Worm (Caenorhabditis elegans) whole organism, mixed stage, embryonic: Measurements from ENCODE around the gene prp-21.

Source experiments
- M03D4.4 ChIP-seq: sonication (generic microtip); optimal IDR thresholded peaks from 2 replicates; lab custom pipeline; 2017; ENCODE audit warnings: mild to moderate bottlenecking, missing genetic modification characterization, missing compliant biosample characterization
- bed-3 ChIP-seq: fragments of 200-800 bp; sonication (Bioruptor generic); optimal IDR thresholded peaks from 3 replicates; lab custom pipeline; 2018; ENCODE audit warnings: mild to moderate bottlenecking, missing genetic modification characterization, moderate library complexity, missing compliant biosample characterization
- blmp-1 ChIP-seq: fragments of 150-350 bp; optimal IDR thresholded peaks from 2 replicates; lab custom pipeline; 2014; ENCODE audit warnings: missing biosample characterization, missing genetic modification characterization
- ceh-39 ChIP-seq: fragments of 150-350 bp; optimal IDR thresholded peaks from 2 replicates; lab custom pipeline; 2014; ENCODE audit warnings: missing biosample characterization, missing genetic modification characterization
- ceh-43 ChIP-seq: fragments of 200-800 bp; sonication (Bioruptor generic); optimal IDR thresholded peaks from 2 replicates; lab custom pipeline; 2018; ENCODE audit warnings: mild to moderate bottlenecking, missing genetic modification characterization, moderate library complexity, missing compliant biosample characterization
- ces-1 ChIP-seq: fragments of 150-350 bp; optimal IDR thresholded peaks from 2 replicates; lab custom pipeline; 2014; ENCODE audit warnings: missing biosample characterization, missing genetic modification reagents, missing genetic modification characterization
- cnd-1 ChIP-seq: fragments of 200-800 bp; sonication (Bioruptor generic); optimal IDR thresholded peaks from 2 replicates; lab custom pipeline; 2018; ENCODE audit warnings: mild to moderate bottlenecking, missing genetic modification characterization, missing compliant biosample characterization
- drap-1 ChIP-seq: fragments of 200-800 bp; sonication (Bioruptor generic); optimal IDR thresholded peaks from 3 replicates; lab custom pipeline; 2018; ENCODE audit warnings: mild to moderate bottlenecking, missing genetic modification characterization, missing compliant biosample characterization
- elt-1 ChIP-seq: sonication (generic microtip); optimal IDR thresholded peaks from 2 replicates; lab custom pipeline; 2017; ENCODE audit warnings: missing genetic modification characterization, mild to moderate bottlenecking, missing compliant biosample characterization, antibody characterized with exemption, moderate library complexity, borderline replicate concordance; ENCODE audit not compliant: insufficient read depth
- elt-3 ChIP-seq: fragments of 150-350 bp; optimal IDR thresholded peaks from 2 replicates; lab custom pipeline; 2014; ENCODE audit warnings: missing biosample characterization, missing genetic modification characterization
- flh-1 ChIP-seq: fragments of 200-800 bp; sonication (Bioruptor generic); optimal IDR thresholded peaks from 2 replicates; lab custom pipeline; 2018; ENCODE audit warnings: mild to moderate bottlenecking, missing genetic modification characterization, moderate library complexity, missing compliant biosample characterization
- ham-2 ChIP-seq: fragments of 200-800 bp; sonication (Bioruptor generic); optimal IDR thresholded peaks from 2 replicates; lab custom pipeline; 2018; ENCODE audit warnings: mild to moderate bottlenecking, missing genetic modification characterization, missing compliant biosample characterization
- hlh-1 ChIP-seq: fragments of 150-350 bp; optimal IDR thresholded peaks from 2 replicates; lab custom pipeline; 2014; ENCODE audit warnings: missing biosample characterization, missing genetic modification reagents, missing genetic modification characterization
- lin-13 ChIP-seq: fragments of 150-350 bp; optimal IDR thresholded peaks from 2 replicates; lab custom pipeline; 2014; ENCODE audit warnings: missing biosample characterization, missing genetic modification characterization
- lin-32 ChIP-seq: fragments of 200-800 bp; sonication (Bioruptor generic); optimal IDR thresholded peaks from 2 replicates; lab custom pipeline; 2018; ENCODE audit warnings: mild to moderate bottlenecking, missing genetic modification characterization, missing compliant biosample characterization
- lsy-2 ChIP-seq: fragments of 150-350 bp; optimal IDR thresholded peaks from 2 replicates; lab custom pipeline; 2014; ENCODE audit warnings: missing biosample characterization, missing genetic modification characterization
- mab-5 ChIP-seq: fragments of 150-350 bp; optimal IDR thresholded peaks from 2 replicates; lab custom pipeline; 2014; ENCODE audit warnings: missing biosample characterization, missing genetic modification characterization
- mep-1 ChIP-seq: fragments of 150-350 bp; optimal IDR thresholded peaks from 2 replicates; lab custom pipeline; 2017; ENCODE audit warnings: missing biosample characterization, missing genetic modification reagents, missing genetic modification characterization, inconsistent platforms
- mls-2 ChIP-seq: sonication (generic microtip); optimal IDR thresholded peaks from 2 replicates; lab custom pipeline; 2016; ENCODE audit warnings: mild to moderate bottlenecking, missing genetic modification characterization, moderate library complexity, missing compliant biosample characterization
- nhr-2 ChIP-seq: fragments of 150-350 bp; optimal IDR thresholded peaks from 2 replicates; lab custom pipeline; 2014; ENCODE audit warnings: missing biosample characterization, missing genetic modification characterization
- nhr-237 ChIP-seq: fragments of 150-350 bp; optimal IDR thresholded peaks from 2 replicates; lab custom pipeline; 2014; ENCODE audit warnings: missing biosample characterization, missing genetic modification characterization
- nhr-28 ChIP-seq: fragments of 150-350 bp; optimal IDR thresholded peaks from 2 replicates; lab custom pipeline; 2014; ENCODE audit warnings: missing biosample characterization, missing genetic modification characterization
- nhr-76 ChIP-seq: sonication (generic microtip); optimal IDR thresholded peaks from 2 replicates; lab custom pipeline; 2017; ENCODE audit warnings: missing biosample characterization, missing genetic modification characterization
- sem-2 ChIP-seq: fragments of 200-800 bp; sonication (Bioruptor generic); optimal IDR thresholded peaks from 2 replicates; lab custom pipeline; 2018; ENCODE audit warnings: mild to moderate bottlenecking, missing genetic modification characterization, missing compliant biosample characterization
- sptf-1 ChIP-seq: sonication (generic microtip); optimal IDR thresholded peaks from 2 replicates; lab custom pipeline; 2017; ENCODE audit warnings: mild to moderate bottlenecking, missing genetic modification characterization, moderate library complexity, missing compliant biosample characterization
- tbx-8 ChIP-seq: fragments of 200-800 bp; sonication (Bioruptor generic); optimal IDR thresholded peaks from 2 replicates; lab custom pipeline; 2018; ENCODE audit warnings: mild to moderate bottlenecking, missing genetic modification characterization, moderate library complexity, missing compliant biosample characterization
- unc-120 ChIP-seq: sonication (generic microtip); optimal IDR thresholded peaks from 2 replicates; lab custom pipeline; 2017; ENCODE audit warnings: missing genetic modification characterization, missing compliant biosample characterization; ENCODE audit not compliant: poor library complexity, severe bottlenecking
- unc-39 ChIP-seq: fragments of 150-350 bp; optimal IDR thresholded peaks from 2 replicates; lab custom pipeline; 2014; ENCODE audit warnings: missing biosample characterization, missing genetic modification characterization
- unc-62 ChIP-seq: fragments of 150-350 bp; optimal IDR thresholded peaks from 2 replicates; lab custom pipeline; 2014; ENCODE audit warnings: missing biosample characterization, missing genetic modification reagents, missing genetic modification characterization
- zip-8 ChIP-seq: fragments of 150-350 bp; optimal IDR thresholded peaks from 2 replicates; lab custom pipeline; 2014; ENCODE audit warnings: missing biosample characterization, missing genetic modification characterization
- ztf-11 ChIP-seq: fragments of 150-350 bp; optimal IDR thresholded peaks from 2 replicates; lab custom pipeline; 2014; ENCODE audit warnings: missing biosample characterization, missing genetic modification characterization

Gene prp-21

DNA sequence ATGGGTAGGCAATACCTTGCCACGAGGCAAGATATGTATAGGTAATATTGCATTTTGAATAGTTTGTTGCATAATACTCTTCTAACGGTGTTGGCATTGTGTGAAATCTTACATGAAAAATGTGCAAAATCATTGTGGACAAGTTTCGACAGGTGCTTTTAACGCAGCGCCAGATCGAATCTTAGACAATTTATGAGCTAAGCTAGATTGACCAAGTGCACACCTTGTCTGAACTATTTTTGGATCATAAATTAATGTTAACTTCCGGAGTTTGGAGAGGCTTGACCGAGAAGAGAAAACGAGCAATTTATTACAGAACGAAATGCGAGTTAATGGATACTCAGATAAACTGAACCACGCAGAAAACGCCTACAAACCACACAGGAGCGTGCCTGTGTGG, 24.6 kb downstream of the prp-21 start, which contains the start of gene srh-105:
TSS of gene srh-105 (minus strand) at position 101 of the 400 bp plus-strand sequence.
- TF ChIP-seq elt-3 (tag; lab: Kevin White, UChicago) (no peak), tbx-8 (GFP tag; lab: Kevin White, UChicago) (no peak), elt-1 (tag; lab: Kevin White, UChicago) (no peak), lsy-2 (tag; lab: Kevin White, UChicago) (no peak), sem-2 (no peak), blmp-1 (tag; lab: Kevin White, UChicago) (no peak), cnd-1 (tag; lab: Kevin White, UChicago) (no peak), zip-8 (tag; lab: Kevin White, UChicago) (no peak), nhr-2 (tag; lab: Kevin White, UChicago) (no peak), mls-2 (tag; lab: Kevin White, UChicago) (no peak), nhr-28 (tag; lab: Kevin White, UChicago) (no peak), bed-3 (GFP tag; lab: Kevin White, UChicago) (no peak), hlh-1 (tag; lab: Kevin White, UChicago) (no peak), sptf-1 (no peak), nhr-237 (tag; lab: Kevin White, UChicago) (no peak), ceh-39 (tag; lab: Kevin White, UChicago) (no peak), flh-1 (GFP tag; lab: Kevin White, UChicago) (no peak)

DNA sequence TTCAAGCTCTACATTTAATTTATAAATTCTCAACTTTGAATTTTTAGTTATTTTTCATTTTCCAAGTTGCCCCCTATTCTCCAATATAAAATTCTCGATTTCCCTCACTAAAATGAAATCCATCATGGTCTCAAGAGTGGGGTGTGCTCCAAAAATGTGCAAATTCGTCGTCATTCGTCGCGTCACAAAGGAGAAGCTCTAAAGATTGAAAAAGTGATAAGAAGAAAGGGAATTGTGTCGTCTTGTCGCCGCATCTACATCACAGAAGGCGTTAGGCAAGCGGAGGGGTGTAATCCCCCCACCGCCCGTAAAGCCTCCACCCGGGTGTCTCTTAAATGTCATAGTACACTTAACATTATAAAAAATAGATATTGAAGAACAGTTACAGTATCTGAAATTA, 27.3 kb downstream of the prp-21 start:
- TF ChIP-seq blmp-1 (tag; lab: Kevin White, UChicago) (no peak), hlh-1 (tag; lab: Kevin White, UChicago) (no peak), zip-8 (tag; lab: Kevin White, UChicago) (no peak), unc-120 (tag; lab: Kevin White, UChicago) (no peak), ces-1 (no peak), elt-3 (tag; lab: Kevin White, UChicago) (no peak), lin-13 (tag; lab: Kevin White, UChicago) (no peak), unc-39 (tag; lab: Kevin White, UChicago) (no peak), mls-2 (tag; lab: Kevin White, UChicago) (no peak)

DNA sequence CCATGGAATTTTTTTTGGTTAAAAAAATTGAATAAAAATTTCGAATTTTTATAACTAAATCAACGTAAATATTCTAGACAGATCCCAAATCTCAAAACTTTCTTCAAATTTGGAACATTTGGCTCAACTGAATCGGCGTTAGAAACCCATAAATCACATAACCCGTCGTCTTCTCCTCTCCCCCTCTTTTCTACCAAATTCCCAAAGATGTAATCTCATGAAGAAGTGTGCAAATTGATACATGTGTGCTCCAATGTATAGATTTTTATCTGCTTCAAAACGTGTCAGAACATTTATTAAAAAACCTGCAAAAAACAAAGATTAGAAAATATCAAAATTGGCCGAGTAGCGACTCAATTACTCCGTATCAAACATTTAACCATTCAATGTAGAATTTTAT, 28.0 kb downstream of the prp-21 start:
- no peak for TF ChIP-seq unc-62 (GFP tag; lab: Kevin White, UChicago)
- TF ChIP-seq ces-1 = no peak
- no peak for TF ChIP-seq mab-5 (tag; lab: Kevin White, UChicago)
- no peak for TF ChIP-seq bed-3 (GFP tag; lab: Kevin White, UChicago)
- no peak for TF ChIP-seq elt-1 (tag; lab: Kevin White, UChicago)

DNA sequence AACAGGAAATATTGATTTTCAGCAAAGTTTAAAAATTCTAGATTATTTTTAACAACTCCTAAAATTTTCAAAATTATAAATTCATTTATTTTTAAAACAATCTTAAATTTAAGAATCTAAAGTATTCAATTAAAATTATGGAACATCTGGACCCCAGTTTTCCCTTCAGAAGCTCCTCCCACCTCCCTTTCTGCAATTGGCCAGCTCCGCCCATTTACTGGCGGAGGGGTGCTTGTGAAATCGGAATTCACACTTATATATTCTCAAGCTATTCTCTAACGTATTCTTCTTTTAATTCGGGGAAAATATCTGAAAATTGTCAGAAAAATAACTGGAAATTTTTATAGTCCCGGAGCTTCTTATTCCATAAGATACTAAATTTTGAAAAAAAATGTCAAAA, 31.1 kb downstream of the prp-21 start, which contains the start of gene mab-9:
TSS of gene mab-9 (plus strand) at position 260 of the 400 bp plus-strand sequence.
- TF ChIP-seq mls-2 (tag; lab: Kevin White, UChicago) = no peak
- no peak for TF ChIP-seq M03D4.4 (tag; lab: Kevin White, UChicago)
- no peak for TF ChIP-seq ceh-43 (GFP tag; lab: Kevin White, UChicago)
- TF ChIP-seq ces-1 = no peak
- no peak for TF ChIP-seq bed-3 (GFP tag; lab: Kevin White, UChicago)
- no peak for TF ChIP-seq nhr-2 (tag; lab: Kevin White, UChicago)
- TF ChIP-seq unc-39 (tag; lab: Kevin White, UChicago) = no peak
- TF ChIP-seq ceh-39 (tag; lab: Kevin White, UChicago) = no peak
- TF ChIP-seq nhr-76 = no peak
- TF ChIP-seq cnd-1 (tag; lab: Kevin White, UChicago) = no peak
- TF ChIP-seq elt-1 (tag; lab: Kevin White, UChicago) = no peak
- no peak for TF ChIP-seq lin-32 (GFP tag; lab: Kevin White, UChicago)
- TF ChIP-seq sptf-1 = no peak
- TF ChIP-seq elt-3 (tag; lab: Kevin White, UChicago) = no peak
- no peak for TF ChIP-seq mep-1
- no peak for TF ChIP-seq lsy-2 (tag; lab: Kevin White, UChicago)
- no peak for TF ChIP-seq ham-2
- no peak for TF ChIP-seq ztf-11
- no peak for TF ChIP-seq sem-2

DNA sequence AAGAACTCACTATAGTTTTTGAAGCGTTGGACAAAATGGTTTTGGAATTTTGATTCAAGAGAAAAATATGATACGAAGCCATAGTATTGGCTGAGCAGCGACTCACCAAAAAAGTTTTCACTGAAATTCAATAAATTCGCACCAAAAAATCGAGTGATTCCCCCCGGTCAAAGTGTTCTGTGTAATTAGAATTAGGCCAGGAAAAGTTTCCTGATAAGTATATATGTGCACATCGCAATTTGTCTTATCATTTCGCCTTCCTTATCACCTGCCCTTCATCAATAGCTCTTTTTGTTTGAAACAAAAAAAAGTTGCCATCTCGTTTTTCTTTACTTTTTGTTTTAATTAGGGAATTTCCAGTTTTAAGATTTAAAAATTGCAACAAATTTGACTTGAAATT, 37.1 kb downstream of the prp-21 start:
- TF ChIP-seq tbx-8 (GFP tag; lab: Kevin White, UChicago) = no peak
- TF ChIP-seq lin-13 (tag; lab: Kevin White, UChicago) = no peak
- TF ChIP-seq mab-5 (tag; lab: Kevin White, UChicago) = no peak
- no peak for TF ChIP-seq drap-1 (GFP tag; lab: Kevin White, UChicago)
- no peak for TF ChIP-seq nhr-76
- no peak for TF ChIP-seq nhr-28 (tag; lab: Kevin White, UChicago)
- no peak for TF ChIP-seq unc-39 (tag; lab: Kevin White, UChicago)
- TF ChIP-seq mep-1 = no peak
- TF ChIP-seq sptf-1 = no peak
